Worm (Caenorhabditis elegans) whole organism, L1 larva: ENCODE results near the gene mpc-1.

ENCODE experiments used
- Y116A8C.19 ChIP-seq: sonication (generic microtip); optimal IDR thresholded peaks from 2 replicates; lab custom pipeline; 2016; ENCODE audit warnings: missing compliant biosample characterization, missing genetic modification characterization, borderline replicate concordance
- alr-1 ChIP-seq: fragments of 200-800 bp; sonication (Bioruptor generic); optimal IDR thresholded peaks from 2 replicates; lab custom pipeline; 2018; ENCODE audit warnings: borderline replicate concordance, mild to moderate bottlenecking, missing genetic modification characterization, missing compliant biosample characterization
- blmp-1 ChIP-seq: fragments of 150-350 bp; optimal IDR thresholded peaks from 2 replicates; lab custom pipeline; 2014; ENCODE audit warnings: missing biosample characterization, missing genetic modification characterization
- dpl-1 ChIP-seq, 3 experiments: fragments of 150-350 bp in 2 of 3; sonication (generic microtip) in 1 of 3; optimal IDR thresholded peaks; 2 replicates each; lab custom pipeline; 2014 to 2017; ENCODE audit warnings: missing biosample characterization in 3 of 3, missing genetic modification characterization in 3 of 3, missing genetic modification reagents in 3 of 3
- dsc-1 ChIP-seq: sonication (generic microtip); optimal IDR thresholded peaks from 2 replicates; lab custom pipeline; 2016; ENCODE audit warnings: mild to moderate bottlenecking, missing genetic modification characterization, missing compliant biosample characterization
- efl-1 ChIP-seq, 4 experiments: fragments of 150-350 bp; optimal IDR thresholded peaks in 3 of 4; peaks in 1 of 4; 1 replicate in 1 of 4; 2 replicates in 3 of 4; lab custom pipeline; 2014; ENCODE audit warnings: missing biosample characterization in 2 of 4, missing genetic modification characterization in 2 of 4, missing genetic modification reagents in 2 of 4
- efl-3 ChIP-seq: fragments of 200-800 bp; sonication (Bioruptor generic); optimal IDR thresholded peaks from 2 replicates; lab custom pipeline; 2018; ENCODE audit warnings: mild to moderate bottlenecking, missing genetic modification characterization, missing compliant biosample characterization
- egl-13 ChIP-seq: sonication (generic microtip); optimal IDR thresholded peaks from 2 replicates; lab custom pipeline; 2016; ENCODE audit warnings: missing genotype, missing genetic modification reagents, missing genetic modification characterization, missing compliant biosample characterization
- elt-2 ChIP-seq: sonication (generic microtip); optimal IDR thresholded peaks from 2 replicates; lab custom pipeline; 2016; ENCODE audit warnings: missing genetic modification characterization, mild to moderate bottlenecking, inconsistent platforms, missing compliant biosample characterization, missing genetic modification reagents
- elt-3 ChIP-seq, 6 experiments: fragments of 150-350 bp in 1 of 6; sonication (generic microtip); optimal IDR thresholded peaks; 2 replicates each; lab custom pipeline; 2017 to 2018; ENCODE audit warnings: missing biosample characterization in 6 of 6, missing genetic modification characterization in 6 of 6, inconsistent platforms in 1 of 6
- ets-5 ChIP-seq: fragments of 200-800 bp; sonication (Bioruptor generic); IDR thresholded peaks from 2 replicates; pipeline ENCODE4 v1.3.6; 2022; ENCODE audit warnings: missing genetic modification characterization, missing compliant biosample characterization
- fkh-10 ChIP-seq: sonication (generic microtip); optimal IDR thresholded peaks from 2 replicates; lab custom pipeline; 2017; ENCODE audit warnings: missing biosample characterization, missing genetic modification reagents, missing genetic modification characterization
- fkh-4 ChIP-seq: sonication (generic microtip); optimal IDR thresholded peaks from 2 replicates; lab custom pipeline; 2016; ENCODE audit warnings: missing compliant biosample characterization, missing genetic modification characterization, borderline replicate concordance
- grh-1 ChIP-seq: fragments of 200-800 bp; sonication (Bioruptor generic); IDR thresholded peaks from 2 replicates; pipeline ENCODE4 v1.3.6; 2022; ENCODE audit warnings: missing genetic modification reagents, missing genetic modification characterization, missing compliant biosample characterization
- hlh-17 ChIP-seq: fragments of 200-800 bp; sonication (Bioruptor generic); optimal IDR thresholded peaks from 2 replicates; lab custom pipeline; 2018; ENCODE audit warnings: missing genetic modification characterization, mild to moderate bottlenecking, missing compliant biosample characterization, moderate library complexity, borderline replicate concordance
- hlh-4 ChIP-seq: sonication (generic microtip); optimal IDR thresholded peaks from 2 replicates; lab custom pipeline; 2016; ENCODE audit warnings: mild to moderate bottlenecking, missing genetic modification characterization, missing compliant biosample characterization
- hpl-2 ChIP-seq: fragments of 150-350 bp; optimal IDR thresholded peaks from 2 replicates; lab custom pipeline; 2014; ENCODE audit warnings: missing biosample characterization, missing genetic modification reagents, missing genetic modification characterization
- jun-1 ChIP-seq: fragments of 150-350 bp; optimal IDR thresholded peaks from 2 replicates; lab custom pipeline; 2014; ENCODE audit warnings: missing biosample characterization, missing genetic modification reagents, missing genetic modification characterization
- lin-13 ChIP-seq: fragments of 150-350 bp; optimal IDR thresholded peaks from 2 replicates; lab custom pipeline; 2014; ENCODE audit warnings: missing biosample characterization, missing genetic modification reagents, missing genetic modification characterization
- lin-14 ChIP-seq: fragments of 200-800 bp; sonication (Bioruptor generic); optimal IDR thresholded peaks from 2 replicates; lab custom pipeline; 2018; ENCODE audit warnings: mild to moderate bottlenecking, missing genetic modification characterization, moderate library complexity, missing compliant biosample characterization
- lin-15B ChIP-seq: fragments of 150-350 bp; sonication (generic microtip); optimal IDR thresholded peaks from 3 replicates; lab custom pipeline; 2014; ENCODE audit warnings: missing biosample characterization, missing genetic modification characterization
- lin-35 ChIP-seq, 2 experiments: fragments of 150-350 bp; optimal IDR thresholded peaks; 2 replicates each; lab custom pipeline; 2014; ENCODE audit warnings: missing biosample characterization in 2 of 2, missing genetic modification characterization in 2 of 2, missing genetic modification reagents in 2 of 2
- lin-39 ChIP-seq: fragments of 150-350 bp; optimal IDR thresholded peaks from 2 replicates; lab custom pipeline; 2014; ENCODE audit warnings: missing biosample characterization, missing genetic modification reagents, missing genetic modification characterization
- lsy-2 ChIP-seq, 2 experiments: fragments of 150-350 bp; optimal IDR thresholded peaks; 2 replicates each; lab custom pipeline; 2014; ENCODE audit warnings: missing biosample characterization in 2 of 2, missing genetic modification characterization in 2 of 2
- mab-9 ChIP-seq: fragments of 200-800 bp; sonication (Bioruptor generic); IDR thresholded peaks from 2 replicates; pipeline ENCODE4 v1.3.6; 2022; ENCODE audit warnings: missing genetic modification reagents, missing genetic modification characterization, missing compliant biosample characterization
- nhr-12 ChIP-seq: sonication (generic microtip); optimal IDR thresholded peaks from 2 replicates; lab custom pipeline; 2017; ENCODE audit warnings: missing biosample characterization, missing genetic modification characterization
- nhr-19 ChIP-seq: fragments of 200-800 bp; sonication (Bioruptor generic); conservative IDR thresholded peaks from 2 replicates; pipeline ENCODE4 v1.3.6; 2022; ENCODE audit warnings: missing genetic modification characterization, missing compliant biosample characterization
- nhr-47 ChIP-seq: sonication (generic microtip); optimal IDR thresholded peaks from 2 replicates; lab custom pipeline; 2016; ENCODE audit warnings: mild to moderate bottlenecking, missing genetic modification characterization, moderate library complexity, missing compliant biosample characterization
- nhr-76 ChIP-seq: sonication (generic microtip); optimal IDR thresholded peaks from 2 replicates; lab custom pipeline; 2017; ENCODE audit warnings: missing biosample characterization, missing genetic modification characterization
- nhr-85 ChIP-seq: sonication (generic microtip); peaks from one replicate; lab custom pipeline; 2016; ENCODE audit warnings: missing genetic modification characterization, inconsistent platforms, missing compliant biosample characterization
- pag-3 ChIP-seq: sonication (generic microtip); optimal IDR thresholded peaks from 2 replicates; lab custom pipeline; 2017; ENCODE audit warnings: missing genetic modification characterization, mild to moderate bottlenecking, missing compliant biosample characterization, antibody characterized with exemption, borderline replicate concordance; ENCODE audit not compliant: insufficient read depth
- rnt-1 ChIP-seq: sonication (generic microtip); optimal IDR thresholded peaks from 2 replicates; lab custom pipeline; 2016; ENCODE audit warnings: mild to moderate bottlenecking, missing genetic modification characterization, moderate library complexity, missing compliant biosample characterization
- skn-1 ChIP-seq: fragments of 150-350 bp; optimal IDR thresholded peaks from 2 replicates; lab custom pipeline; 2014; ENCODE audit warnings: missing biosample characterization, missing genetic modification characterization
- snu-23 ChIP-seq: sonication (generic microtip); optimal IDR thresholded peaks from 2 replicates; lab custom pipeline; 2016; ENCODE audit warnings: missing genetic modification characterization, missing compliant biosample characterization
- sox-4 ChIP-seq: sonication (generic microtip); optimal IDR thresholded peaks from 2 replicates; lab custom pipeline; 2016; ENCODE audit warnings: missing genetic modification characterization, missing compliant biosample characterization
- swsn-7 ChIP-seq: sonication (generic microtip); optimal IDR thresholded peaks from 2 replicates; lab custom pipeline; 2016; ENCODE audit warnings: missing genetic modification characterization, missing compliant biosample characterization
- tbx-2 ChIP-seq: sonication (generic microtip); optimal IDR thresholded peaks from 2 replicates; lab custom pipeline; 2016; ENCODE audit warnings: missing genetic modification characterization, missing compliant biosample characterization
- tlp-1 ChIP-seq: fragments of 150-350 bp; optimal IDR thresholded peaks from 2 replicates; lab custom pipeline; 2014; ENCODE audit warnings: missing biosample characterization, missing genetic modification characterization
- unc-130 ChIP-seq: fragments of 150-350 bp; optimal IDR thresholded peaks from 2 replicates; lab custom pipeline; 2017; ENCODE audit warnings: missing biosample characterization, missing genetic modification characterization, inconsistent platforms
- unc-30 ChIP-seq: sonication (generic microtip); optimal IDR thresholded peaks from 2 replicates; lab custom pipeline; 2017; ENCODE audit warnings: missing biosample characterization, missing genetic modification characterization
- unc-62 ChIP-seq: fragments of 150-350 bp; optimal IDR thresholded peaks from 2 replicates; lab custom pipeline; 2014; ENCODE audit warnings: missing biosample characterization, missing genetic modification reagents, missing genetic modification characterization
- unc-98 ChIP-seq: fragments of 200-800 bp; sonication (Bioruptor generic); IDR thresholded peaks from 2 replicates; pipeline ENCODE4 v1.3.6; 2022; ENCODE audit warnings: missing genetic modification characterization, missing compliant biosample characterization
- vab-15 ChIP-seq: sonication (generic microtip); optimal IDR thresholded peaks from 2 replicates; lab custom pipeline; 2017; ENCODE audit warnings: missing genotype, mild to moderate bottlenecking, missing genetic modification characterization, missing compliant biosample characterization
- zag-1 ChIP-seq: fragments of 150-350 bp; optimal IDR thresholded peaks from 2 replicates; lab custom pipeline; 2014; ENCODE audit warnings: missing biosample characterization, missing genetic modification characterization
- ztf-11 ChIP-seq, 2 experiments: sonication (generic microtip); optimal IDR thresholded peaks; 2 replicates each; lab custom pipeline; 2016 to 2017; ENCODE audit warnings: missing genetic modification characterization in 2 of 2, missing biosample characterization in 1 of 2, missing compliant biosample characterization in 1 of 2
- ztf-4 ChIP-seq: fragments of 150-350 bp; optimal IDR thresholded peaks from 2 replicates; lab custom pipeline; 2014; ENCODE audit warnings: missing biosample characterization, missing genetic modification characterization

mpc-1 gene

ce11 chrIII:4448029-4448428 lies 34.8 kb downstream of the mpc-1 start:
- no peak for TF ChIP-seq fkh-4 (tag; lab: Kevin White, UChicago)
- TF ChIP-seq hlh-17 (GFP tag; lab: Kevin White, UChicago) = no peak
- TF ChIP-seq elt-3 (tag; optimal IDR thresholded peaks at IDR 0.05; lab: Kevin White, UChicago) = no peak
- TF ChIP-seq lin-35 (GFP tag; optimal IDR thresholded peaks at IDR 0.05; lab: Kevin White, UChicago) = no peak
- no peak for TF ChIP-seq dpl-1 (GFP tag; optimal IDR thresholded peaks at IDR 0.05; lab: Kevin White, UChicago)
- TF ChIP-seq alr-1 (tag; lab: Kevin White, UChicago) = no peak
- TF ChIP-seq egl-13 (tag; lab: Kevin White, UChicago) = no peak
- no peak for TF ChIP-seq dsc-1 (tag; lab: Kevin White, UChicago)
- no peak for TF ChIP-seq lin-14 (GFP tag; lab: Kevin White, UChicago)
- no peak for TF ChIP-seq swsn-7 (tag; lab: Kevin White, UChicago)
- TF ChIP-seq nhr-85 (tag; lab: Kevin White, UChicago) = no peak
- no peak for TF ChIP-seq efl-1 (optimal IDR thresholded peaks at IDR 0.05; lab: Kevin White, UChicago)
- TF ChIP-seq efl-1 (GFP tag; optimal IDR thresholded peaks at IDR 0.05 in 1 of 2; lab: Kevin White, UChicago) = no peak
- TF ChIP-seq jun-1 (tag; lab: Kevin White, UChicago) = no peak
- TF ChIP-seq unc-98 (GFP tag; lab: Robert Waterston, UW) = no peak

DNA sequence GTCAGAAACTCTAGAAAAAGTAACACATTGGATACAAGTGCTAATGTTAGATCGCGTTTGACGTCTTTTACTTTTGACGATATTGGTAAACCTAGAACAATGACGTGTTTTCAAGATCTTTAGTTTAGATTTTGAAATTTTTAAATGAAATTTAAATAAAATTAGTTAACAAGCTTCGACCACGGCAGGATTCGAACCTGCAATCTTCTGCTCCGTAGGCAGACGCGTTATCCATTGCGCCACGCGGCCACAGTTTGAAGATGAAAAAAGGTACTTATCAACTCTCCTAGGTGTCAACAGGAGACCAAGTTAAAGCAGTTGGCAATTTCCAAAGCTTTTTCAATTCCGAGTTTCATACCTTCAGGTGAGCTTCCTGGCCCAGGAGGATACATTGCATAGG lies 36.1 kb downstream of the mpc-1 start:
- no peak for TF ChIP-seq lin-13 (GFP tag; lab: Kevin White, UChicago)
- peak in 1 of 2 experiments; percentile 34 for TF ChIP-seq lin-35 (GFP tag; optimal IDR thresholded peaks at IDR 0.05; lab: Kevin White, UChicago)
- TF ChIP-seq pag-3 (tag; lab: Kevin White, UChicago) = no peak
- TF ChIP-seq blmp-1 (tag; lab: Kevin White, UChicago) = no peak
- no peak for TF ChIP-seq dsc-1 (tag; lab: Kevin White, UChicago)
- TF ChIP-seq sox-4 (tag; lab: Kevin White, UChicago) = no peak
- no peak for TF ChIP-seq tbx-2
- no peak for TF ChIP-seq elt-2 (tag; lab: Kevin White, UChicago)
- no peak for TF ChIP-seq nhr-47
- TF ChIP-seq rnt-1 (tag; lab: Kevin White, UChicago) = peak; percentile 30
- TF ChIP-seq lin-15B = no peak
- peak in 1 of 2 experiments; percentile 14 for TF ChIP-seq efl-1 (optimal IDR thresholded peaks at IDR 0.05; lab: Kevin White, UChicago)
- TF ChIP-seq efl-1 (GFP tag; optimal IDR thresholded peaks at IDR 0.05 in 1 of 2; lab: Kevin White, UChicago) = no peak
- TF ChIP-seq tlp-1 = no peak
- no peak for TF ChIP-seq nhr-76
- no peak for TF ChIP-seq skn-1 (tag; lab: Kevin White, UChicago)
- no peak for TF ChIP-seq nhr-19
- peak; percentile 13 for TF ChIP-seq snu-23
- peak; percentile 60 for TF ChIP-seq nhr-85 (tag; lab: Kevin White, UChicago)
- TF ChIP-seq zag-1 (tag; lab: Kevin White, UChicago) = no peak
- TF ChIP-seq unc-30 = no peak
- TF ChIP-seq ztf-4 = no peak
- no peak for TF ChIP-seq vab-15
- no peak for TF ChIP-seq fkh-10 (GFP tag; lab: Kevin White, UChicago)
- TF ChIP-seq hlh-4 (tag; lab: Kevin White, UChicago) = no peak
- no peak for TF ChIP-seq dpl-1 (GFP tag; optimal IDR thresholded peaks at IDR 0.05; lab: Kevin White, UChicago)
- TF ChIP-seq unc-130 (tag; lab: Kevin White, UChicago) = no peak
- no peak for TF ChIP-seq ets-5 (GFP tag; lab: Robert Waterston, UW)
- peak in 1 of 2 experiments; percentile 35 for TF ChIP-seq lsy-2 (tag; optimal IDR thresholded peaks at IDR 0.05; lab: Kevin White, UChicago)
- no peak for TF ChIP-seq lin-39
- TF ChIP-seq efl-3 (GFP tag; lab: Kevin White, UChicago) = no peak
- TF ChIP-seq unc-62 = no peak
- TF ChIP-seq Y116A8C.19 = no peak
- TF ChIP-seq ztf-11 (tag; optimal IDR thresholded peaks at IDR 0.05; lab: Kevin White, UChicago) = no peak
- TF ChIP-seq nhr-12 (tag; lab: Kevin White, UChicago) = no peak
- TF ChIP-seq grh-1 (GFP tag; lab: Robert Waterston, UW) = no peak
- no peak for TF ChIP-seq mab-9 (GFP tag; lab: Robert Waterston, UW)
- TF ChIP-seq hpl-2 (GFP tag; lab: Kevin White, UChicago) = no peak
- no peak for TF ChIP-seq egl-13 (tag; lab: Kevin White, UChicago)
